Worm (Caenorhabditis elegans): ENCODE measurements around the gene dop-5.

Gene dop-5

ce11 chrV:11320860-11321259 lies 45.2 kb downstream of the dop-5 start:
- TF ChIP-seq ref-1 (GFP tag; conservative IDR thresholded peaks at IDR 0.05) = no peak

- TF ChIP-seq T22C8.4 (GFP tag; IDR thresholded peaks at IDR 0.05) (no peak), ztf-29 (GFP tag; IDR thresholded peaks at IDR 0.05) (no peak), tab-1 (GFP tag; IDR thresholded peaks at IDR 0.05) (no peak), cog-1 (tag; optimal IDR thresholded peaks at IDR 0.05) (no peak), ztf-23 (GFP tag; IDR thresholded peaks at IDR 0.05) (no peak), ref-1 (GFP tag; conservative IDR thresholded peaks at IDR 0.05) (no peak), klf-2 (GFP tag; conservative IDR thresholded peaks at IDR 0.05) (no peak), med-1 (GFP tag; optimal IDR thresholded peaks at IDR 0.05; ENCODE audit: insufficient read depth) (no peak), flt-1 (GFP tag; IDR thresholded peaks at IDR 0.05) (no peak)
Measured at ce11 chrV:11316801-11317200, 49.2 kb downstream of the dop-5 start, which contains the start of gene cutl-18. Gene cutl-18 (minus strand): TSS chrV:11316901.

- TF ChIP-seq T22C8.4 (GFP tag; IDR thresholded peaks at IDR 0.05) (peak; percentile 99), med-1 (GFP tag; optimal IDR thresholded peaks at IDR 0.05; ENCODE audit: insufficient read depth) (peak; percentile 96), flt-1 (GFP tag; IDR thresholded peaks at IDR 0.05) (peak; percentile 99), cog-1 (tag; optimal IDR thresholded peaks at IDR 0.05) (peak; percentile 98), ztf-29 (GFP tag; IDR thresholded peaks at IDR 0.05) (peak; percentile 100), klf-2 (GFP tag; conservative IDR thresholded peaks at IDR 0.05) (peak; percentile 100), ztf-23 (GFP tag; IDR thresholded peaks at IDR 0.05) (peak; percentile 99), tab-1 (GFP tag; IDR thresholded peaks at IDR 0.05) (peak; percentile 100), ref-1 (GFP tag; conservative IDR thresholded peaks at IDR 0.05) (peak; percentile 99)
Measured at ce11 chrV:11314025-11314880, 51.8 kb downstream of the dop-5 start.

ce11 chrV:11312904-11313303 lies 53.1 kb downstream of the dop-5 start:
- TF ChIP-seq ztf-29 (GFP tag; IDR thresholded peaks at IDR 0.05) (no peak), tab-1 (GFP tag; IDR thresholded peaks at IDR 0.05) (no peak), flt-1 (GFP tag; IDR thresholded peaks at IDR 0.05) (no peak), med-1 (GFP tag; optimal IDR thresholded peaks at IDR 0.05; ENCODE audit: insufficient read depth) (no peak), T22C8.4 (GFP tag; IDR thresholded peaks at IDR 0.05) (no peak), klf-2 (GFP tag; conservative IDR thresholded peaks at IDR 0.05) (no peak), ref-1 (GFP tag; conservative IDR thresholded peaks at IDR 0.05) (no peak), cog-1 (tag; optimal IDR thresholded peaks at IDR 0.05) (no peak)
